Worm (Caenorhabditis elegans) whole organism, midembryonic: ENCODE results near the gene B0228.9.

Experiments used
- cog-1 ChIP-seq: sonication (generic microtip); optimal IDR thresholded peaks from 2 replicates; lab custom pipeline; 2016; ENCODE audit warnings: missing genetic modification characterization, missing compliant biosample characterization
- klf-2 ChIP-seq: fragments of 200-800 bp; sonication (Bioruptor generic); conservative IDR thresholded peaks from 2 replicates; pipeline ENCODE4 v1.3.6; 2022; ENCODE audit warnings: missing genetic modification reagents, missing genetic modification characterization, missing compliant biosample characterization
- med-1 ChIP-seq: sonication (generic microtip); optimal IDR thresholded peaks from 2 replicates; lab custom pipeline; 2017; ENCODE audit warnings: missing genetic modification characterization, mild to moderate bottlenecking, missing compliant biosample characterization, antibody characterized with exemption, missing genetic modification reagents; ENCODE audit not compliant: insufficient read depth
- ref-1 ChIP-seq: fragments of 200-800 bp; sonication (Bioruptor generic); conservative IDR thresholded peaks from 2 replicates; pipeline ENCODE4 v1.3.6; 2022; ENCODE audit warnings: missing genetic modification reagents, missing genetic modification characterization, missing compliant biosample characterization
- ztf-23 ChIP-seq: fragments of 200-800 bp; sonication (Bioruptor generic); IDR thresholded peaks from 2 replicates; pipeline ENCODE4 v1.3.6; 2022; ENCODE audit warnings: missing genetic modification reagents, missing genetic modification characterization, missing compliant biosample characterization
- ztf-29 ChIP-seq: fragments of 200-800 bp; sonication (Bioruptor generic); IDR thresholded peaks from 2 replicates; pipeline ENCODE4 v1.3.6; 2022; ENCODE audit warnings: missing genetic modification reagents, missing genetic modification characterization, missing compliant biosample characterization

ce11 chrII:7756810-7757209, 6.7 kb downstream of the B0228.9 start:
- TF ChIP-seq cog-1 (no peak), med-1 (GFP tag; lab: Kevin White, UChicago) (no peak), klf-2 (GFP tag; lab: Robert Waterston, UW) (no peak), ref-1 (GFP tag; lab: Robert Waterston, UW) (peak; percentile 47; the same call in 1 of the 2 replicates), ztf-29 (no peak), ztf-23 (GFP tag; lab: Robert Waterston, UW) (0 out of 2 replicates have a peak, but pooled peaks have one; percentile 64)
